Fruit fly (Drosophila melanogaster) Kc167 (cell line): ENCODE measurements around the gene CG17717.

Experiments used
- Myc ChIP-seq: fragments of >200 bp; optimal IDR thresholded peaks from 2 replicates; lab custom pipeline; 2017; ENCODE audit warnings: missing external identifiers
- h ChIP-seq: fragments of >200 bp; optimal IDR thresholded peaks from 3 replicates; lab custom pipeline; 2018; ENCODE audit warnings: missing external identifiers
- insv ChIP-seq: fragments of >200 bp; optimal IDR thresholded peaks from 3 replicates; lab custom pipeline; 2018; ENCODE audit warnings: missing external identifiers

DNA sequence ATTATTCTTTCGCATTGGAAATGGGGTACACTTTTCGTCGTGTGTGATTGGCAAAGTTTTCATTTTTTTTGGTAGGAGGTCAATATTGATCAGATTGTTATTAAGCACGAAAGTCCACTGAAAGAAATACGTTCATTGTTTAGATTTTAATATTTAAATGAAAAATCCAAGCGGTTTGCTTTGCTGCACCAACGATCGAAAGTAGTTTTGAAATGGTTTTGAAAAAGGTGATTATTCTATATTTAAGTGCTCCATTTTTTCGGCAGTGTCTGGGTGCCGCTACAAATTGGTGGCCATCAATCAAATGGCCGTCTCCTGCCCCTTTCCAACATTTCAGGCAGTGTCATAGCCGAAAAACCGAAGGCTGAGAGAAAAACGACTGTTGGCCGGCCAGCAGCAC lies 14.6 kb upstream of the CG17717 start:
- TF ChIP-seq insv (lab: Kevin White, UChicago) (no peak), h (no peak), Myc (no peak)
